Fruit fly (Drosophila melanogaster) whole organism, embryonic: ENCODE results near the gene f-cup.

Experiments
- Antp ChIP-seq: fragments of 200-800 bp; sonication (Bioruptor generic); optimal IDR thresholded peaks from 3 replicates; lab custom pipeline; 2016; ENCODE audit warnings: missing biosample characterization, missing genetic modification characterization
- Asciz ChIP-seq: fragments of 200-800 bp; sonication (Bioruptor generic); optimal IDR thresholded peaks from 2 replicates; lab custom pipeline; 2017; ENCODE audit warnings: missing biosample characterization, mild to moderate bottlenecking, missing genetic modification characterization, missing genetic modification reagents
- CG10147 ChIP-seq: fragments of 200-800 bp; sonication (Bioruptor generic); optimal IDR thresholded peaks from 2 replicates; lab custom pipeline; 2019; ENCODE audit warnings: missing biosample characterization, mild to moderate bottlenecking, missing genetic modification characterization, moderate library complexity
- CG10979 ChIP-seq: fragments of 200-800 bp; sonication (Bioruptor generic); optimal IDR thresholded peaks from 2 replicates; lab custom pipeline; 2018; ENCODE audit warnings: missing biosample characterization, mild to moderate bottlenecking, missing genetic modification characterization, moderate library complexity
- CG11723 ChIP-seq: fragments of 200-800 bp; sonication (Bioruptor generic); optimal IDR thresholded peaks from 2 replicates; lab custom pipeline; 2017; ENCODE audit warnings: missing biosample characterization, mild to moderate bottlenecking, missing genetic modification characterization
- CG12155 ChIP-seq: fragments of 200-800 bp; sonication (Bioruptor generic); optimal IDR thresholded peaks from 3 replicates; lab custom pipeline; 2016; ENCODE audit warnings: missing biosample characterization, missing genetic modification characterization
- CG13123 ChIP-seq: fragments of 200-800 bp; sonication (Bioruptor generic); optimal IDR thresholded peaks from 2 replicates; lab custom pipeline; 2016; ENCODE audit warnings: missing biosample characterization, missing genetic modification characterization
- CG13624 ChIP-seq: fragments of 200-800 bp; sonication (Bioruptor generic); optimal IDR thresholded peaks from 2 replicates; lab custom pipeline; 2016; ENCODE audit warnings: missing biosample characterization, missing genetic modification characterization
- CG15696 ChIP-seq: fragments of 200-800 bp; sonication (Bioruptor generic); optimal IDR thresholded peaks from 2 replicates; lab custom pipeline; 2019; ENCODE audit warnings: missing biosample characterization, mild to moderate bottlenecking, missing genetic modification characterization, moderate library complexity
- CG1603 ChIP-seq: fragments of 200-800 bp; sonication (Bioruptor generic); optimal IDR thresholded peaks from 2 replicates; lab custom pipeline; 2019; ENCODE audit warnings: missing biosample characterization, mild to moderate bottlenecking, missing genetic modification characterization, moderate library complexity
- CG18011 ChIP-seq: fragments of 200-800 bp; sonication (Bioruptor generic); optimal IDR thresholded peaks from 2 replicates; lab custom pipeline; 2017; ENCODE audit warnings: missing biosample characterization, missing genetic modification characterization, mild to moderate bottlenecking, moderate library complexity, missing genotype
- CG2129 ChIP-seq: fragments of 200-800 bp; sonication (Bioruptor generic); IDR thresholded peaks from 2 replicates; pipeline ENCODE4 v1.3.6; 2022; ENCODE audit warnings: missing biosample characterization, missing genetic modification characterization; ENCODE audit not compliant: partially characterized antibody
- CG31388 ChIP-seq: fragments of 200-800 bp; sonication (Bioruptor generic); optimal IDR thresholded peaks from 2 replicates; lab custom pipeline; 2016; ENCODE audit warnings: missing biosample characterization, missing genetic modification characterization
- CG3163 ChIP-seq: fragments of 200-800 bp; sonication (Bioruptor generic); optimal IDR thresholded peaks from 3 replicates; lab custom pipeline; 2016; ENCODE audit warnings: missing biosample characterization, missing genetic modification characterization
- CG32532 ChIP-seq: fragments of 200-800 bp; sonication (Bioruptor generic); IDR thresholded peaks from 2 replicates; pipeline ENCODE4 v1.3.6; 2022; ENCODE audit warnings: missing biosample characterization, missing genetic modification characterization
- CG33557 ChIP-seq: fragments of 200-800 bp; sonication (Bioruptor generic); optimal IDR thresholded peaks from 2 replicates; lab custom pipeline; 2019; ENCODE audit warnings: missing biosample characterization, mild to moderate bottlenecking, missing genetic modification characterization, moderate library complexity
- CG34422 ChIP-seq: fragments of 200-800 bp; sonication (Bioruptor generic); IDR thresholded peaks from 3 replicates; pipeline ENCODE4 v1.3.6; 2022; ENCODE audit warnings: missing biosample characterization, missing genetic modification characterization
- CG4282 ChIP-seq: fragments of 200-800 bp; sonication (Bioruptor generic); optimal IDR thresholded peaks from 2 replicates; lab custom pipeline; 2016; ENCODE audit warnings: missing biosample characterization, missing genetic modification characterization
- CG4360 ChIP-seq: fragments of 200-800 bp; sonication (Bioruptor generic); IDR thresholded peaks from 2 replicates; pipeline ENCODE4 v1.3.6; 2022; ENCODE audit warnings: missing biosample characterization, missing genetic modification characterization
- CG4404 ChIP-seq: fragments of 200-800 bp; sonication (Bioruptor generic); IDR thresholded peaks from 2 replicates; pipeline ENCODE4 v1.3.6; 2022; ENCODE audit warnings: missing biosample characterization, missing genetic modification characterization
- CG6254 ChIP-seq: fragments of 200-800 bp; sonication (Bioruptor generic); optimal IDR thresholded peaks from 3 replicates; lab custom pipeline; 2017; ENCODE audit warnings: mild to moderate bottlenecking, missing biosample characterization, missing genetic modification reagents, missing genetic modification characterization
- CG8388 ChIP-seq: fragments of 200-800 bp; sonication (Bioruptor generic); optimal IDR thresholded peaks from 2 replicates; lab custom pipeline; 2019; ENCODE audit warnings: missing biosample characterization, mild to moderate bottlenecking, missing genetic modification characterization, moderate library complexity
- CG8765 ChIP-seq: fragments of 200-800 bp; sonication (Bioruptor generic); IDR thresholded peaks from 2 replicates; pipeline ENCODE4 v1.3.6; 2022; ENCODE audit warnings: missing biosample characterization, missing genetic modification characterization
- CG8924 ChIP-seq: fragments of 200-800 bp; optimal IDR thresholded peaks from 3 replicates; lab custom pipeline; 2019; ENCODE audit warnings: missing biosample characterization, mild to moderate bottlenecking, missing genetic modification characterization, moderate library complexity
- CG9932 ChIP-seq: fragments of 200-800 bp; sonication (Bioruptor generic); IDR thresholded peaks from 2 replicates; pipeline ENCODE4 v1.3.6; 2022; ENCODE audit warnings: missing biosample characterization, missing genetic modification characterization
- Camta ChIP-seq: fragments of 200-800 bp; sonication (Bioruptor generic); optimal IDR thresholded peaks from 2 replicates; lab custom pipeline; 2016; ENCODE audit warnings: missing biosample characterization, missing genetic modification characterization
- D19A ChIP-seq: fragments of 200-800 bp; optimal IDR thresholded peaks from 3 replicates; lab custom pipeline; 2019; ENCODE audit warnings: missing biosample characterization, mild to moderate bottlenecking, missing genetic modification characterization, moderate library complexity
- Dref ChIP-seq: fragments of 200-800 bp; sonication (Bioruptor generic); IDR thresholded peaks from 2 replicates; pipeline ENCODE4 v1.3.6; 2022; ENCODE audit warnings: missing biosample characterization, missing genetic modification characterization
- Mes4 ChIP-seq: fragments of 200-800 bp; sonication (Bioruptor generic); optimal IDR thresholded peaks from 2 replicates; lab custom pipeline; 2016; ENCODE audit warnings: missing biosample characterization, missing genetic modification characterization
- Mrtf ChIP-seq: fragments of 200-800 bp; sonication (Bioruptor generic); IDR thresholded peaks from 3 replicates; pipeline ENCODE4 v1.3.6; 2022; ENCODE audit warnings: missing biosample characterization, missing genetic modification characterization
- NFAT ChIP-seq: fragments of 200-800 bp; sonication (Bioruptor generic); IDR thresholded peaks from 2 replicates; pipeline ENCODE4 v1.3.6; 2022; ENCODE audit warnings: missing biosample characterization, missing genetic modification characterization
- Oaz ChIP-seq: fragments of 200-800 bp; sonication (Bioruptor generic); IDR thresholded peaks from 2 replicates; pipeline ENCODE4 v1.3.6; 2022; ENCODE audit warnings: missing biosample characterization, missing genetic modification characterization
- Rfx ChIP-seq: fragments of 200-800 bp; sonication (Bioruptor generic); IDR thresholded peaks from 2 replicates; pipeline ENCODE4 v1.3.6; 2022; ENCODE audit warnings: missing biosample characterization, missing genetic modification characterization
- Rx ChIP-seq: fragments of 200-800 bp; sonication (Bioruptor generic); IDR thresholded peaks from 2 replicates; pipeline ENCODE4 v1.3.6; 2022; ENCODE audit warnings: missing biosample characterization, missing genetic modification characterization
- chif ChIP-seq, 2 experiments: fragments of 200-800 bp; sonication (Bioruptor generic); optimal IDR thresholded peaks; 3 replicates each; lab custom pipeline; 2016; ENCODE audit warnings: missing biosample characterization in 2 of 2, missing genetic modification characterization in 2 of 2
- dati ChIP-seq: fragments of 200-800 bp; sonication (Bioruptor generic); IDR thresholded peaks from 2 replicates; pipeline ENCODE4 v1.3.6; 2022; ENCODE audit warnings: missing biosample characterization, missing genetic modification characterization
- ems ChIP-seq: fragments of 200-800 bp; sonication (Bioruptor generic); optimal IDR thresholded peaks from 3 replicates; lab custom pipeline; 2016; ENCODE audit warnings: missing biosample characterization, missing genetic modification characterization
- gem ChIP-seq: fragments of 200-800 bp; sonication (Bioruptor generic); optimal IDR thresholded peaks from 2 replicates; lab custom pipeline; 2019; ENCODE audit warnings: missing biosample characterization, mild to moderate bottlenecking, missing genetic modification characterization, moderate library complexity
- gt ChIP-seq: fragments of 200-800 bp; sonication (Bioruptor generic); IDR thresholded peaks from 2 replicates; pipeline ENCODE4 v1.3.6; 2022; ENCODE audit warnings: missing biosample characterization, missing genetic modification characterization
- ham ChIP-seq: fragments of 200-800 bp; sonication (Bioruptor generic); IDR thresholded peaks from 2 replicates; pipeline ENCODE4 v1.3.6; 2022; ENCODE audit warnings: missing biosample characterization, missing genetic modification characterization
- hbn ChIP-seq: fragments of 200-800 bp; sonication (Bioruptor generic); IDR thresholded peaks from 2 replicates; pipeline ENCODE4 v1.3.6; 2022; ENCODE audit warnings: missing biosample characterization, missing genetic modification characterization; ENCODE audit not compliant: partially characterized antibody
- jigr1 ChIP-seq: fragments of 200-800 bp; sonication (Bioruptor generic); IDR thresholded peaks from 3 replicates; pipeline ENCODE4 v1.3.6; 2022; ENCODE audit warnings: missing biosample characterization, missing genetic modification characterization
- jumu ChIP-seq: fragments of 200-800 bp; sonication (Bioruptor generic); optimal IDR thresholded peaks from 3 replicates; lab custom pipeline; 2016; ENCODE audit warnings: missing biosample characterization, missing genetic modification characterization
- lab ChIP-seq: fragments of 200-800 bp; sonication (Bioruptor generic); optimal IDR thresholded peaks from 3 replicates; lab custom pipeline; 2017; ENCODE audit warnings: missing biosample characterization, missing genetic modification characterization, mild to moderate bottlenecking, moderate library complexity, missing genetic modification reagents
- otp ChIP-seq: fragments of 200-800 bp; sonication (Bioruptor generic); IDR thresholded peaks from 3 replicates; pipeline ENCODE4, ENCODE4 v1.3.6; 2022; ENCODE audit warnings: missing biosample characterization, missing genetic modification characterization
- p53 ChIP-seq: fragments of 200-800 bp; sonication (Bioruptor generic); optimal IDR thresholded peaks from 2 replicates; lab custom pipeline; 2016; ENCODE audit warnings: missing biosample characterization, missing genetic modification characterization
- pita ChIP-seq: fragments of 200-800 bp; sonication (Bioruptor generic); optimal IDR thresholded peaks from 2 replicates; lab custom pipeline; 2017; ENCODE audit warnings: missing biosample characterization, mild to moderate bottlenecking, missing genetic modification characterization
- pum ChIP-seq: fragments of 200-800 bp; sonication (Bioruptor generic); optimal IDR thresholded peaks from 2 replicates; lab custom pipeline; 2016; ENCODE audit warnings: missing biosample characterization, missing genetic modification characterization
- ranshi ChIP-seq: fragments of 200-800 bp; sonication (Bioruptor generic); IDR thresholded peaks from 2 replicates; pipeline ENCODE4 v1.3.6; 2022; ENCODE audit warnings: missing biosample characterization, missing genetic modification characterization
- shn ChIP-seq: fragments of 200-800 bp; sonication (Bioruptor generic); optimal IDR thresholded peaks from 3 replicates; lab custom pipeline; 2016; ENCODE audit warnings: missing biosample characterization, missing genetic modification characterization
- yki ChIP-seq: fragments of >200 bp; optimal IDR thresholded peaks from 3 replicates; lab custom pipeline; 2018

f-cup gene

DNA sequence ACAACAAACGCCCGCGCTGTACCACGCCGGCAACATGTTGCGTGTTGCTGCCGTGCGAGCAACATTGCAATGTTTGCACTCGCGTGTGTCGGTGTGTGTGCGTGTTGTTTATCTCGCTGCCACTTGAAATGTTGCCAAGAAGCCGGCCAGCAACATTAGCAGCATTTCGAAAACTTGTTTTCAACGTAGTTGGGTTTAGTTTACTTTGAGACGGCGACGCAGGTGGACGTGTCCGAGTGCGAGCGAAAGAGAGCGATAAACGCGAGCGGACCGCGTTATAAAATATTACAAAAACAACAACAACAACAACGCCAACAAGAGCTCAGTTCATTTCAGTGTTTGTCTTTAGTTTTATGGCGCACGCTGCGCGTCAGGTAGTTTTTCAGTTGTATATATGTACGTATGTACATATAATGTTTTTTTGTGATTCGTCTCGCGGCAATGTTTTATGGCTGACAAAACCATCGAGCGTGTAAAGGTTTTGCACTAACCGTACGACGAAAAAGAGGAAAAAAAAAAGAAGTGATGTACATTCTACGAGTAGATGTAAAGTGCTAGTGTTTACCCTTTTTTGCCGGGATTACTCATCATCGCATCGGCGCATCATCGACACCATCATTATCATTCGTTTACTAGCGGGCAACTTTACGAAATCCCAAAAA lies 14.5 kb upstream of the f-cup start, which contains the start of gene kmr (continued):
- TF ChIP-seq CG4282 (peak; percentile 14), CG3163 (GFP tag; lab: Kevin White, UChicago) (peak; percentile 13), pum (GFP tag; lab: Kevin White, UChicago) (no peak), otp (GFP tag; lab: Robert Waterston, UW) (no peak), CG6254 (peak; percentile 30), CG33557 (GFP tag; lab: Kevin White, UChicago) (no peak), Rfx (GFP tag; lab: Robert Waterston, UW) (no peak; the same call in 1 of the 2 replicates), yki (lab: Kevin White, UChicago) (no peak), CG8765 (GFP tag; lab: Robert Waterston, UW) (no peak), ranshi (GFP tag; lab: Robert Waterston, UW) (peak; percentile 26; the same call in 1 of the 2 replicates), dati (GFP tag; lab: Robert Waterston, UW) (no peak), jigr1 (GFP tag; lab: Robert Waterston, UW) (no peak), CG9932 (GFP tag; lab: Robert Waterston, UW) (no peak), CG4404 (GFP tag; lab: Robert Waterston, UW) (no peak), CG10147 (no peak), shn (no peak), CG18011 (no peak), CG1603 (tag; lab: Kevin White, UChicago) (peak; percentile 39), CG34422 (GFP tag; lab: Robert Waterston, UW) (peak; percentile 64; the same call in 1 of the 3 replicates), pita (GFP tag; lab: Kevin White, UChicago) (no peak), Rx (GFP tag; lab: Robert Waterston, UW) (no peak), gt (GFP tag; lab: Robert Waterston, UW) (no peak), Asciz (GFP tag; lab: Kevin White, UChicago) (peak; percentile 64), CG31388 (GFP tag; lab: Kevin White, UChicago) (no peak), lab (GFP tag; lab: Kevin White, UChicago) (peak; percentile 74), NFAT (peak; percentile 8; the same call in 1 of the 2 replicates), CG2129 (GFP tag; lab: Robert Waterston, UW) (no peak), CG15696 (tag; lab: Kevin White, UChicago) (peak; percentile 18), Camta (GFP tag; lab: Kevin White, UChicago) (peak; percentile 9), hbn (GFP tag; lab: Robert Waterston, UW) (no peak), CG4360 (GFP tag; lab: Robert Waterston, UW) (peak; percentile 97), gem (tag; lab: Kevin White, UChicago) (no peak), Dref (GFP tag; lab: Robert Waterston, UW) (no peak), CG12155 (no peak), Antp (GFP tag; lab: Kevin White, UChicago) (peak; percentile 23), Mrtf (GFP tag; lab: Robert Waterston, UW) (no peak), CG13624 (GFP tag; lab: Kevin White, UChicago) (peak; percentile 2), D19A (tag; lab: Kevin White, UChicago) (peak; percentile 14), ems (GFP tag; lab: Kevin White, UChicago) (no peak), p53 (GFP tag; lab: Kevin White, UChicago) (no peak), jumu (no peak), ham (GFP tag; lab: Robert Waterston, UW) (no peak), CG8924 (tag; lab: Kevin White, UChicago) (peak; percentile 67), Oaz (no peak), CG11723 (GFP tag; lab: Kevin White, UChicago) (no peak), CG32532 (GFP tag; lab: Robert Waterston, UW) (no peak), chif (GFP tag; optimal IDR thresholded peaks at IDR 0.05; lab: Kevin White, UChicago) (peak in 1 of 2 experiments; percentile 31), CG10979 (tag; lab: Kevin White, UChicago) (no peak), Mes4 (GFP tag; lab: Kevin White, UChicago) (no peak), CG13123 (GFP tag; lab: Kevin White, UChicago) (no peak), CG8388 (no peak)
